Worm (Caenorhabditis elegans): ENCODE measurements around the gene lin-23.
A peak's percentile ranks its signal among the peaks of the same experiment; 100 is the strongest.

lin-23 gene

ce11 chrII:6339511-6339910, 31.6 kb upstream of the lin-23 start:
- TF ChIP-seq lin-54 (GFP tag; optimal IDR thresholded peaks at IDR 0.05): no peak
- TF ChIP-seq sdz-38 (tag; optimal IDR thresholded peaks at IDR 0.05): no peak
- TF ChIP-seq F57C9.4 (tag; optimal IDR thresholded peaks at IDR 0.05): no peak
- TF ChIP-seq Y56A3A.18 (GFP tag; IDR thresholded peaks at IDR 0.05): no peak
- TF ChIP-seq nfya-1 (tag; optimal IDR thresholded peaks at IDR 0.05; ENCODE audit: borderline replicate concordance, insufficient read depth): no peak
- no peak for TF ChIP-seq aptf-3 (GFP tag; IDR thresholded peaks at IDR 0.05)
- no peak for TF ChIP-seq ztf-22 (GFP tag; optimal IDR thresholded peaks at IDR 0.05)
- no peak for TF ChIP-seq tlf-1 (GFP tag; optimal IDR thresholded peaks at IDR 0.05)
- TF ChIP-seq lsl-1 (GFP tag; optimal IDR thresholded peaks at IDR 0.05): no peak
- no peak for TF ChIP-seq ztf-28 (GFP tag; IDR thresholded peaks at IDR 0.05)
- no peak for TF ChIP-seq nhr-90 (tag; optimal IDR thresholded peaks at IDR 0.05)
- no peak for TF ChIP-seq zfh-2 (GFP tag; conservative IDR thresholded peaks at IDR 0.05)
- TF ChIP-seq C17E4.6 (GFP tag; IDR thresholded peaks at IDR 0.05): no peak
- no peak for TF ChIP-seq ccch-3 (GFP tag; optimal IDR thresholded peaks at IDR 0.05)

ce11 chrII:6339948-6340347, 31.2 kb upstream of the lin-23 start, which contains the start of gene C32D5.7:
C32D5.7 (minus strand) TSS chrII:6340048.
- no peak for TF ChIP-seq Y67H2A.10 (GFP tag; conservative IDR thresholded peaks at IDR 0.05)
- TF ChIP-seq pbrm-1 (GFP tag; IDR thresholded peaks at IDR 0.05): no peak

ce11 chrII:6341076-6341475, 30.0 kb upstream of the lin-23 start:
- no peak for TF ChIP-seq cebp-1 (GFP tag; IDR thresholded peaks at IDR 0.05)
- no peak for TF ChIP-seq cebp-1 (tag; optimal IDR thresholded peaks at IDR 0.05)
- TF ChIP-seq dox-1 (GFP tag; IDR thresholded peaks at IDR 0.05): no peak
- no peak for TF ChIP-seq rcor-1 (GFP tag; IDR thresholded peaks at IDR 0.05)
- TF ChIP-seq dpl-1 (GFP tag; optimal IDR thresholded peaks at IDR 0.05): no peak
- TF ChIP-seq hrde-1 (tag; optimal IDR thresholded peaks at IDR 0.05; ENCODE audit: borderline replicate concordance): no peak
- TF ChIP-seq B0035.1 (tag; optimal IDR thresholded peaks at IDR 0.05): no peak
- TF ChIP-seq nhr-120 (GFP tag; IDR thresholded peaks at IDR 0.05): no peak
- no peak for TF ChIP-seq hlh-12 (tag; optimal IDR thresholded peaks at IDR 0.05)
- TF ChIP-seq hmg-1.2 (GFP tag; IDR thresholded peaks at IDR 0.05): no peak
- no peak for TF ChIP-seq snpc-3.4 (tag; optimal IDR thresholded peaks at IDR 0.05)
- no peak for TF ChIP-seq tlf-1 (GFP tag; optimal IDR thresholded peaks at IDR 0.05)
- TF ChIP-seq snpc-1.1 (tag; optimal IDR thresholded peaks at IDR 0.05; ENCODE audit: insufficient read depth): no peak
- TF ChIP-seq madf-6 (GFP tag; IDR thresholded peaks at IDR 0.05): no peak
- TF ChIP-seq ztf-6 (GFP tag; IDR thresholded peaks at IDR 0.05): no peak
- TF ChIP-seq hlh-26 (GFP tag; conservative IDR thresholded peaks at IDR 0.05): no peak

- TF ChIP-seq sea-2 (GFP tag; IDR thresholded peaks at IDR 0.05) (no peak), egl-44 (GFP tag; IDR thresholded peaks at IDR 0.05) (no peak), nhr-90 (tag; optimal IDR thresholded peaks at IDR 0.05) (no peak), nfyb-1 (GFP tag; IDR thresholded peaks at IDR 0.05) (no peak)
Measured at ce11 chrII:6342455-6342854, 28.6 kb upstream of the lin-23 start.

ce11 chrII:6343893-6344292, 27.2 kb upstream of the lin-23 start, which contains the start of gene txt-18:
txt-18 (plus strand) TSS chrII:6344072.
- TF ChIP-seq zfh-2 (GFP tag; conservative IDR thresholded peaks at IDR 0.05) (no peak), mes-4 (tag; optimal IDR thresholded peaks at IDR 0.05) (no peak), B0035.1 (tag; optimal IDR thresholded peaks at IDR 0.05) (no peak), chd-7 (tag; optimal IDR thresholded peaks at IDR 0.05) (no peak), dox-1 (GFP tag; IDR thresholded peaks at IDR 0.05) (0 out of 2 replicates have a peak, but pooled peaks have one; percentile 6), cebp-1 (GFP tag; IDR thresholded peaks at IDR 0.05) (no peak), cebp-1 (tag; optimal IDR thresholded peaks at IDR 0.05) (peak; percentile 5), hmg-1.2 (GFP tag; IDR thresholded peaks at IDR 0.05) (peak; percentile 15; the same call in 1 of the 2 replicates), F33H1.4 (GFP tag; IDR thresholded peaks at IDR 0.05) (no peak)

All from whole organism, young adult.